Fruit fly (Drosophila melanogaster) whole organism, embryonic: ENCODE results near the gene Ac13E.

Experiments
- Adf1 ChIP-seq: fragments of 200-800 bp; sonication (Bioruptor generic); IDR thresholded peaks from 2 replicates; pipeline ENCODE4 v1.3.6; 2022; ENCODE audit warnings: missing biosample characterization, missing genetic modification characterization
- CG1024 ChIP-seq: fragments of 200-800 bp; sonication (Bioruptor generic); IDR thresholded peaks from 2 replicates; pipeline ENCODE4 v1.3.6; 2022; ENCODE audit warnings: missing biosample characterization, missing genetic modification characterization
- CG11093 ChIP-seq: fragments of 200-800 bp; sonication (Bioruptor generic); IDR thresholded peaks from 3 replicates; pipeline ENCODE4 v1.3.6; 2022; ENCODE audit warnings: missing biosample characterization, missing genetic modification characterization
- CG11695 ChIP-seq: fragments of 200-800 bp; sonication (Bioruptor generic); IDR thresholded peaks from 3 replicates; pipeline ENCODE4 v1.3.6; 2022; ENCODE audit warnings: missing biosample characterization, missing genetic modification characterization
- CG12299 ChIP-seq: fragments of 200-800 bp; sonication (Bioruptor generic); optimal IDR thresholded peaks from 2 replicates; lab custom pipeline; 2018; ENCODE audit warnings: missing biosample characterization, mild to moderate bottlenecking, missing genetic modification characterization
- CG13123 ChIP-seq: fragments of 200-800 bp; sonication (Bioruptor generic); optimal IDR thresholded peaks from 2 replicates; lab custom pipeline; 2016; ENCODE audit warnings: missing biosample characterization, missing genetic modification characterization
- CG14441 ChIP-seq: fragments of 200-800 bp; sonication (Bioruptor generic); IDR thresholded peaks from 2 replicates; pipeline ENCODE4 v1.3.6; 2022; ENCODE audit warnings: missing biosample characterization, missing genetic modification characterization
- CG15601 ChIP-seq: fragments of 200-800 bp; sonication (Bioruptor generic); optimal IDR thresholded peaks from 3 replicates; lab custom pipeline; 2019; ENCODE audit warnings: missing biosample characterization, mild to moderate bottlenecking, missing genetic modification characterization, moderate library complexity
- CG17802 ChIP-seq: fragments of 200-800 bp; sonication (Bioruptor generic); optimal IDR thresholded peaks from 2 replicates; lab custom pipeline; 2018; ENCODE audit warnings: missing biosample characterization, mild to moderate bottlenecking, missing genetic modification characterization, moderate library complexity
- CG2875 ChIP-seq: fragments of 200-800 bp; sonication (Bioruptor generic); optimal IDR thresholded peaks from 2 replicates; lab custom pipeline; 2017; ENCODE audit warnings: missing biosample characterization, mild to moderate bottlenecking, missing genetic modification characterization, missing genetic modification reagents
- CG3281 ChIP-seq: fragments of 200-800 bp; sonication (Bioruptor generic); optimal IDR thresholded peaks from 3 replicates; lab custom pipeline; 2017; ENCODE audit warnings: missing biosample characterization, mild to moderate bottlenecking, missing genetic modification characterization
- CG5180 ChIP-seq: fragments of 200-800 bp; sonication (Bioruptor generic); optimal IDR thresholded peaks from 3 replicates; lab custom pipeline; 2017; ENCODE audit warnings: missing biosample characterization, missing genetic modification characterization, mild to moderate bottlenecking, moderate library complexity, missing genetic modification reagents
- CG6765 ChIP-seq: fragments of 200-800 bp; sonication (Bioruptor generic); optimal IDR thresholded peaks from 3 replicates; lab custom pipeline; 2017; ENCODE audit warnings: missing biosample characterization, mild to moderate bottlenecking, missing genetic modification characterization
- CG8089 ChIP-seq: fragments of 200-800 bp; sonication (Bioruptor generic); optimal IDR thresholded peaks from 3 replicates; lab custom pipeline; 2016; ENCODE audit warnings: missing biosample characterization, missing genetic modification characterization
- CG8944 ChIP-seq: fragments of 200-800 bp; sonication (Bioruptor generic); optimal IDR thresholded peaks from 3 replicates; lab custom pipeline; 2016; ENCODE audit warnings: missing biosample characterization, missing genetic modification characterization
- CG9437 ChIP-seq: fragments of 200-800 bp; sonication (Bioruptor generic); optimal IDR thresholded peaks from 2 replicates; lab custom pipeline; 2018; ENCODE audit warnings: missing biosample characterization, mild to moderate bottlenecking, missing genetic modification characterization
- Dad ChIP-seq: fragments of 200-800 bp; sonication (Bioruptor generic); optimal IDR thresholded peaks from 3 replicates; lab custom pipeline; 2016; ENCODE audit warnings: missing biosample characterization, missing genetic modification characterization
- Doc3 ChIP-seq: fragments of 200-800 bp; sonication (Bioruptor generic); IDR thresholded peaks from 3 replicates; pipeline ENCODE4 v1.3.6; 2022; ENCODE audit warnings: missing biosample characterization, missing genetic modification characterization; ENCODE audit not compliant: partially characterized antibody
- Dref ChIP-seq: fragments of 200-800 bp; sonication (Bioruptor generic); IDR thresholded peaks from 2 replicates; pipeline ENCODE4 v1.3.6; 2022; ENCODE audit warnings: missing biosample characterization, missing genetic modification characterization
- E2f1 ChIP-seq: fragments of 200-800 bp; sonication (Bioruptor generic); IDR thresholded peaks from 2 replicates; pipeline ENCODE4 v1.3.6; 2022; ENCODE audit warnings: missing biosample characterization, missing genetic modification characterization
- HHEX ChIP-seq: fragments of 200-800 bp; sonication (Bioruptor generic); optimal IDR thresholded peaks from 3 replicates; lab custom pipeline; 2017; ENCODE audit warnings: missing biosample characterization, mild to moderate bottlenecking, missing genetic modification characterization, missing genetic modification reagents
- HLHmδ ChIP-seq: fragments of 200-800 bp; sonication (Bioruptor generic); optimal IDR thresholded peaks from 2 replicates; lab custom pipeline; 2018; ENCODE audit warnings: missing biosample characterization, mild to moderate bottlenecking, missing genetic modification characterization, moderate library complexity
- Hr51 ChIP-seq, 2 experiments: fragments of 200-800 bp; sonication (Bioruptor generic); optimal IDR thresholded peaks; 2 replicates in 1 of 2; 3 replicates in 1 of 2; lab custom pipeline; 2016 to 2018; ENCODE audit warnings: missing biosample characterization in 2 of 2, missing genetic modification characterization in 2 of 2, mild to moderate bottlenecking in 1 of 2, moderate library complexity in 1 of 2
- NC2α ChIP-seq: fragments of 200-800 bp; sonication (Bioruptor generic); optimal IDR thresholded peaks from 2 replicates; lab custom pipeline; 2016; ENCODE audit warnings: missing biosample characterization, missing genetic modification characterization
- NC2β ChIP-seq: fragments of 200-800 bp; sonication (Bioruptor generic); optimal IDR thresholded peaks from 2 replicates; lab custom pipeline; 2016; ENCODE audit warnings: missing biosample characterization, missing genetic modification characterization
- NK7.1 ChIP-seq: fragments of 200-800 bp; sonication (Bioruptor generic); optimal IDR thresholded peaks from 3 replicates; lab custom pipeline; 2016; ENCODE audit warnings: missing biosample characterization, missing genetic modification characterization
- Neu2 ChIP-seq: fragments of 200-800 bp; sonication (Bioruptor generic); optimal IDR thresholded peaks from 3 replicates; lab custom pipeline; 2016; ENCODE audit warnings: missing biosample characterization, missing genetic modification characterization, borderline replicate concordance
- Sox100B ChIP-seq: fragments of 200-800 bp; sonication (Bioruptor generic); optimal IDR thresholded peaks from 3 replicates; lab custom pipeline; 2018; ENCODE audit warnings: missing biosample characterization, mild to moderate bottlenecking, missing genetic modification characterization
- Sry-β ChIP-seq: fragments of 200-800 bp; sonication (Bioruptor generic); optimal IDR thresholded peaks from 2 replicates; lab custom pipeline; 2018; ENCODE audit warnings: missing biosample characterization, mild to moderate bottlenecking, missing genetic modification characterization, moderate library complexity
- Stat92E ChIP-seq, 3 experiments: fragments of >200 bp in 2 of 3; fragments of 200-800 bp in 1 of 3; sonication (Bioruptor generic) in 1 of 3; optimal IDR thresholded peaks; 2 replicates each; lab custom pipeline; 2017 to 2019; ENCODE audit warnings: missing biosample characterization in 3 of 3, missing genetic modification characterization in 3 of 3, mild to moderate bottlenecking in 1 of 3, moderate library complexity in 1 of 3
- TFAM ChIP-seq: fragments of 200-800 bp; sonication (Bioruptor generic); optimal IDR thresholded peaks from 2 replicates; lab custom pipeline; 2017; ENCODE audit warnings: missing biosample characterization, missing genetic modification characterization, inconsistent platforms
- Xbp1 ChIP-seq: fragments of 200-800 bp; sonication (Bioruptor generic); optimal IDR thresholded peaks from 3 replicates; lab custom pipeline; 2016; ENCODE audit warnings: missing biosample characterization, mild to moderate bottlenecking, missing genetic modification characterization
- ac ChIP-seq: fragments of 200-800 bp; sonication (Bioruptor generic); optimal IDR thresholded peaks from 3 replicates; lab custom pipeline; 2017; ENCODE audit warnings: missing biosample characterization, mild to moderate bottlenecking, missing genetic modification characterization
- al ChIP-seq: fragments of 200-800 bp; sonication (Bioruptor generic); IDR thresholded peaks from 2 replicates; pipeline ENCODE4 v1.3.6; 2022; ENCODE audit warnings: missing biosample characterization, missing genetic modification characterization
- ase ChIP-seq: fragments of 200-800 bp; sonication (Bioruptor generic); IDR thresholded peaks from 3 replicates; pipeline ENCODE4 v1.3.6; 2022; ENCODE audit warnings: missing biosample characterization, missing genetic modification characterization
- ci ChIP-seq: fragments of 200-800 bp; sonication (Bioruptor generic); IDR thresholded peaks from 3 replicates; pipeline ENCODE4 v1.3.6; 2022; ENCODE audit warnings: missing biosample characterization, missing genetic modification characterization
- dimm ChIP-seq: fragments of 200-800 bp; sonication (Bioruptor generic); IDR thresholded peaks from 2 replicates; pipeline ENCODE4 v1.3.6; 2022; ENCODE audit warnings: missing biosample characterization, missing genetic modification characterization
- dysf ChIP-seq: fragments of 200-800 bp; sonication (Bioruptor generic); IDR thresholded peaks from 3 replicates; pipeline ENCODE4 v1.3.6; 2022; ENCODE audit warnings: missing biosample characterization, missing genetic modification characterization
- en ChIP-seq: fragments of 200-800 bp; sonication (Bioruptor generic); optimal IDR thresholded peaks from 2 replicates; lab custom pipeline; 2016; ENCODE audit warnings: missing biosample characterization, missing genetic modification characterization
- fd64A ChIP-seq: fragments of 200-800 bp; sonication (Bioruptor generic); optimal IDR thresholded peaks from 3 replicates; lab custom pipeline; 2018; ENCODE audit warnings: missing biosample characterization, mild to moderate bottlenecking, missing genetic modification characterization
- hb ChIP-seq: fragments of 200-800 bp; sonication (Bioruptor generic); IDR thresholded peaks from 3 replicates; pipeline ENCODE4 v1.3.6; 2022; ENCODE audit warnings: missing biosample characterization, missing genetic modification characterization; ENCODE audit not compliant: partially characterized antibody
- onecut ChIP-seq: fragments of 200-800 bp; sonication (Bioruptor generic); IDR thresholded peaks from 2 replicates; pipeline ENCODE4 v1.3.6; 2022; ENCODE audit warnings: missing biosample characterization, missing genetic modification characterization
- pnt ChIP-seq: fragments of 200-800 bp; sonication (Bioruptor generic); optimal IDR thresholded peaks from 3 replicates; lab custom pipeline; 2016; ENCODE audit warnings: missing biosample characterization, missing genetic modification characterization
- ro ChIP-seq: fragments of 200-800 bp; sonication (Bioruptor generic); IDR thresholded peaks from 2 replicates; pipeline ENCODE4 v1.3.6; 2022; ENCODE audit warnings: missing biosample characterization, missing genetic modification characterization
- run ChIP-seq: fragments of 200-800 bp; sonication (Bioruptor generic); optimal IDR thresholded peaks from 3 replicates; lab custom pipeline; 2018; ENCODE audit warnings: missing biosample characterization, mild to moderate bottlenecking, missing genetic modification characterization
- salm ChIP-seq: fragments of 200-800 bp; sonication (Bioruptor generic); optimal IDR thresholded peaks from 2 replicates; lab custom pipeline; 2018; ENCODE audit warnings: missing biosample characterization, mild to moderate bottlenecking, missing genetic modification characterization
- sens ChIP-seq: fragments of 200-800 bp; sonication (Bioruptor generic); peaks from one replicate; lab custom pipeline; 2016; ENCODE audit warnings: missing biosample characterization, missing genetic modification characterization
- shn ChIP-seq: fragments of 200-800 bp; sonication (Bioruptor generic); optimal IDR thresholded peaks from 3 replicates; lab custom pipeline; 2016; ENCODE audit warnings: missing biosample characterization, missing genetic modification characterization
- sob ChIP-seq: fragments of 200-800 bp; sonication (Bioruptor generic); IDR thresholded peaks from 2 replicates; pipeline ENCODE4 v1.3.6; 2022; ENCODE audit warnings: missing biosample characterization, missing genetic modification characterization
- sug ChIP-seq: fragments of 200-800 bp; optimal IDR thresholded peaks from 2 replicates; lab custom pipeline; 2019; ENCODE audit warnings: missing biosample characterization, mild to moderate bottlenecking, missing genetic modification characterization, moderate library complexity

Gene Ac13E

dm6 chrX:15594230-15594857 is 40.3 kb upstream of the Ac13E start (continued):
- TF ChIP-seq Doc3 (GFP tag; lab: Robert Waterston, UW) (no peak), CG12299 (no peak), CG8944 (GFP tag; lab: Kevin White, UChicago) (peak; percentile 9), sug (tag; lab: Kevin White, UChicago) (peak; percentile 3), CG6765 (no peak), CG11695 (GFP tag; lab: Robert Waterston, UW) (0 out of 3 replicates have a peak, but pooled peaks have one; percentile 10), fd64A (GFP tag; lab: Kevin White, UChicago) (no peak), Xbp1 (peak; percentile 65), CG2875 (GFP tag; lab: Kevin White, UChicago) (no peak), Sox100B (GFP tag; lab: Kevin White, UChicago) (no peak), Hr51 (GFP tag; optimal IDR thresholded peaks at IDR 0.05; lab: Kevin White, UChicago) (no peak), ac (GFP tag; lab: Kevin White, UChicago) (no peak), CG17802 (tag; lab: Kevin White, UChicago) (no peak), Adf1 (GFP tag; lab: Robert Waterston, UW) (no peak), E2f1 (peak; percentile 65), dimm (no peak), ase (peak; percentile 47; the same call in 1 of the 3 replicates), CG13123 (GFP tag; lab: Kevin White, UChicago) (no peak), en (GFP tag; lab: Kevin White, UChicago) (no peak), CG8089 (no peak), Dref (GFP tag; lab: Robert Waterston, UW) (no peak), Neu2 (GFP tag; lab: Kevin White, UChicago) (no peak), al (no peak), ci (GFP tag; lab: Robert Waterston, UW) (peak; percentile 63), run (no peak), TFAM (no peak), salm (tag; lab: Kevin White, UChicago) (no peak), ro (GFP tag; lab: Robert Waterston, UW) (no peak), pnt (no peak), CG15601 (tag; lab: Kevin White, UChicago) (peak; percentile 10), sens (GFP tag; lab: Kevin White, UChicago) (peak; percentile 81), NC2α (GFP tag; lab: Kevin White, UChicago) (no peak), HHEX (GFP tag; lab: Kevin White, UChicago) (no peak), Sry-β (no peak), HLHmδ (GFP tag; lab: Kevin White, UChicago) (no peak), CG5180 (GFP tag; lab: Kevin White, UChicago) (no peak), Dad (GFP tag; lab: Kevin White, UChicago) (no peak), CG14441 (peak; percentile 60), dysf (GFP tag; lab: Robert Waterston, UW) (peak; percentile 55; the same call in 1 of the 3 replicates), hb (GFP tag; lab: Robert Waterston, UW) (0 out of 3 replicates have a peak, but pooled peaks have one; percentile 31), CG9437 (no peak), sob (GFP tag; lab: Robert Waterston, UW) (peak; percentile 60; the same call in 1 of the 2 replicates), shn (GFP tag; lab: Kevin White, UChicago) (no peak), onecut (GFP tag; lab: Robert Waterston, UW) (peak; percentile 39; the same call in 1 of the 2 replicates), NC2β (GFP tag; lab: Kevin White, UChicago) (peak; percentile 21), NK7.1 (GFP tag; lab: Kevin White, UChicago) (no peak), Stat92E (GFP tag; optimal IDR thresholded peaks at IDR 0.05; lab: Kevin White, UChicago) (no peak), CG11093 (GFP tag; lab: Robert Waterston, UW) (0 out of 3 replicates have a peak, but pooled peaks have one; percentile 10), CG3281 (GFP tag; lab: Kevin White, UChicago) (no peak), CG1024 (GFP tag; lab: Robert Waterston, UW) (no peak)
